Worm (Caenorhabditis elegans) whole organism, L1 larva: ENCODE data around the gene F56D2.3.

Source experiments
- C16A3.4 ChIP-seq: fragments of 150-350 bp; optimal IDR thresholded peaks from 2 replicates; lab custom pipeline; 2014; ENCODE audit warnings: missing biosample characterization, missing genetic modification characterization
- C34B4.2 ChIP-seq: sonication (generic microtip); optimal IDR thresholded peaks from 2 replicates; lab custom pipeline; 2017; ENCODE audit warnings: mild to moderate bottlenecking, missing genetic modification characterization, missing compliant biosample characterization
- alr-1 ChIP-seq: fragments of 200-800 bp; sonication (Bioruptor generic); optimal IDR thresholded peaks from 2 replicates; lab custom pipeline; 2018; ENCODE audit warnings: borderline replicate concordance, mild to moderate bottlenecking, missing genetic modification characterization, missing compliant biosample characterization
- ama-1 ChIP-seq: fragments of 150-350 bp; optimal IDR thresholded peaks from 2 replicates; lab custom pipeline; 2014
- ceh-8 ChIP-seq: fragments of 200-800 bp; sonication (Bioruptor generic); optimal IDR thresholded peaks from 2 replicates; lab custom pipeline; 2018; ENCODE audit warnings: mild to moderate bottlenecking, missing genetic modification characterization, moderate library complexity, missing compliant biosample characterization
- dsc-1 ChIP-seq: sonication (generic microtip); optimal IDR thresholded peaks from 2 replicates; lab custom pipeline; 2016; ENCODE audit warnings: mild to moderate bottlenecking, missing genetic modification characterization, missing compliant biosample characterization
- egl-27 ChIP-seq, 2 experiments: fragments of 150-350 bp in 1 of 2; sonication (generic microtip); optimal IDR thresholded peaks; 3 replicates each; lab custom pipeline; 2017 to 2018; ENCODE audit warnings: missing biosample characterization in 2 of 2, missing genetic modification characterization in 2 of 2, missing genetic modification reagents in 2 of 2
- elt-2 ChIP-seq: sonication (generic microtip); optimal IDR thresholded peaks from 2 replicates; lab custom pipeline; 2016; ENCODE audit warnings: missing genetic modification characterization, mild to moderate bottlenecking, inconsistent platforms, missing compliant biosample characterization, missing genetic modification reagents
- elt-3 ChIP-seq, 6 experiments: fragments of 150-350 bp in 1 of 6; sonication (generic microtip); optimal IDR thresholded peaks; 2 replicates each; lab custom pipeline; 2017 to 2018; ENCODE audit warnings: missing biosample characterization in 6 of 6, missing genetic modification characterization in 6 of 6, inconsistent platforms in 1 of 6
- fkh-4 ChIP-seq: sonication (generic microtip); optimal IDR thresholded peaks from 2 replicates; lab custom pipeline; 2016; ENCODE audit warnings: missing compliant biosample characterization, missing genetic modification characterization, borderline replicate concordance
- fos-1 ChIP-seq: fragments of 150-350 bp; optimal IDR thresholded peaks from 2 replicates; lab custom pipeline; 2014; ENCODE audit warnings: missing biosample characterization, missing genetic modification characterization
- grh-1 ChIP-seq: fragments of 200-800 bp; sonication (Bioruptor generic); IDR thresholded peaks from 2 replicates; pipeline ENCODE4 v1.3.6; 2022; ENCODE audit warnings: missing genetic modification reagents, missing genetic modification characterization, missing compliant biosample characterization
- hlh-4 ChIP-seq: sonication (generic microtip); optimal IDR thresholded peaks from 2 replicates; lab custom pipeline; 2016; ENCODE audit warnings: mild to moderate bottlenecking, missing genetic modification characterization, missing compliant biosample characterization
- lin-13 ChIP-seq: fragments of 150-350 bp; optimal IDR thresholded peaks from 2 replicates; lab custom pipeline; 2014; ENCODE audit warnings: missing biosample characterization, missing genetic modification reagents, missing genetic modification characterization
- lin-14 ChIP-seq: fragments of 200-800 bp; sonication (Bioruptor generic); optimal IDR thresholded peaks from 2 replicates; lab custom pipeline; 2018; ENCODE audit warnings: mild to moderate bottlenecking, missing genetic modification characterization, moderate library complexity, missing compliant biosample characterization
- lin-15B ChIP-seq: fragments of 150-350 bp; sonication (generic microtip); optimal IDR thresholded peaks from 3 replicates; lab custom pipeline; 2014; ENCODE audit warnings: missing biosample characterization, missing genetic modification characterization
- lsy-2 ChIP-seq, 2 experiments: fragments of 150-350 bp; optimal IDR thresholded peaks; 2 replicates each; lab custom pipeline; 2014; ENCODE audit warnings: missing biosample characterization in 2 of 2, missing genetic modification characterization in 2 of 2
- mab-9 ChIP-seq: fragments of 200-800 bp; sonication (Bioruptor generic); IDR thresholded peaks from 2 replicates; pipeline ENCODE4 v1.3.6; 2022; ENCODE audit warnings: missing genetic modification reagents, missing genetic modification characterization, missing compliant biosample characterization
- mef-2 ChIP-seq: fragments of 150-350 bp; optimal IDR thresholded peaks from 2 replicates; lab custom pipeline; 2014; ENCODE audit warnings: missing biosample characterization, missing genetic modification characterization
- nhr-11 ChIP-seq: fragments of 150-350 bp; optimal IDR thresholded peaks from 2 replicates; lab custom pipeline; 2014; ENCODE audit warnings: missing biosample characterization, missing genetic modification characterization
- nhr-19 ChIP-seq: fragments of 200-800 bp; sonication (Bioruptor generic); conservative IDR thresholded peaks from 2 replicates; pipeline ENCODE4 v1.3.6; 2022; ENCODE audit warnings: missing genetic modification characterization, missing compliant biosample characterization
- nhr-20 ChIP-seq: sonication (generic microtip); optimal IDR thresholded peaks from 2 replicates; lab custom pipeline; 2016; ENCODE audit warnings: mild to moderate bottlenecking, missing genetic modification characterization, missing compliant biosample characterization
- nhr-237 ChIP-seq: fragments of 150-350 bp; optimal IDR thresholded peaks from 2 replicates; lab custom pipeline; 2014; ENCODE audit warnings: missing biosample characterization, missing genetic modification characterization
- nhr-47 ChIP-seq: sonication (generic microtip); optimal IDR thresholded peaks from 2 replicates; lab custom pipeline; 2016; ENCODE audit warnings: mild to moderate bottlenecking, missing genetic modification characterization, moderate library complexity, missing compliant biosample characterization
- nhr-71 ChIP-seq: sonication (generic microtip); optimal IDR thresholded peaks from 2 replicates; lab custom pipeline; 2016; ENCODE audit warnings: mild to moderate bottlenecking, missing genetic modification characterization, moderate library complexity, missing compliant biosample characterization
- nhr-77 ChIP-seq: fragments of 150-350 bp; optimal IDR thresholded peaks from 2 replicates; lab custom pipeline; 2014; ENCODE audit warnings: missing biosample characterization, missing genetic modification characterization
- nhr-85 ChIP-seq: sonication (generic microtip); peaks from one replicate; lab custom pipeline; 2016; ENCODE audit warnings: missing genetic modification characterization, inconsistent platforms, missing compliant biosample characterization
- pag-3 ChIP-seq: sonication (generic microtip); optimal IDR thresholded peaks from 2 replicates; lab custom pipeline; 2017; ENCODE audit warnings: missing genetic modification characterization, mild to moderate bottlenecking, missing compliant biosample characterization, antibody characterized with exemption, borderline replicate concordance; ENCODE audit not compliant: insufficient read depth
- pax-3 ChIP-seq: fragments of 200-800 bp; sonication (Bioruptor generic); optimal IDR thresholded peaks from 2 replicates; lab custom pipeline; 2018; ENCODE audit warnings: mild to moderate bottlenecking, missing genetic modification characterization, moderate library complexity, missing compliant biosample characterization
- rnt-1 ChIP-seq: sonication (generic microtip); optimal IDR thresholded peaks from 2 replicates; lab custom pipeline; 2016; ENCODE audit warnings: mild to moderate bottlenecking, missing genetic modification characterization, moderate library complexity, missing compliant biosample characterization
- skn-1 ChIP-seq: fragments of 150-350 bp; optimal IDR thresholded peaks from 2 replicates; lab custom pipeline; 2014; ENCODE audit warnings: missing biosample characterization, missing genetic modification characterization
- snu-23 ChIP-seq: sonication (generic microtip); optimal IDR thresholded peaks from 2 replicates; lab custom pipeline; 2016; ENCODE audit warnings: missing genetic modification characterization, missing compliant biosample characterization
- sox-4 ChIP-seq: sonication (generic microtip); optimal IDR thresholded peaks from 2 replicates; lab custom pipeline; 2016; ENCODE audit warnings: missing genetic modification characterization, missing compliant biosample characterization
- tbx-2 ChIP-seq: sonication (generic microtip); optimal IDR thresholded peaks from 2 replicates; lab custom pipeline; 2016; ENCODE audit warnings: missing genetic modification characterization, missing compliant biosample characterization
- tlp-1 ChIP-seq: fragments of 150-350 bp; optimal IDR thresholded peaks from 2 replicates; lab custom pipeline; 2014; ENCODE audit warnings: missing biosample characterization, missing genetic modification characterization
- unc-62 ChIP-seq: fragments of 150-350 bp; optimal IDR thresholded peaks from 2 replicates; lab custom pipeline; 2014; ENCODE audit warnings: missing biosample characterization, missing genetic modification reagents, missing genetic modification characterization
- vab-15 ChIP-seq: sonication (generic microtip); optimal IDR thresholded peaks from 2 replicates; lab custom pipeline; 2017; ENCODE audit warnings: missing genotype, mild to moderate bottlenecking, missing genetic modification characterization, missing compliant biosample characterization
- xbp-1 ChIP-seq: sonication (generic microtip); optimal IDR thresholded peaks from 2 replicates; lab custom pipeline; 2016; ENCODE audit warnings: missing genetic modification characterization, missing compliant biosample characterization

The F56D2.3 gene

ce11 chrIII:5564799-5565198 is 19.9 kb upstream of the F56D2.3 start, which contains the start of gene mlc-3:
TSS of gene mlc-3 (plus strand) at chrIII:5565025.
- TF ChIP-seq ceh-8 (GFP tag; lab: Kevin White, UChicago) (no peak), lin-14 (GFP tag; lab: Kevin White, UChicago) (peak; percentile 48), tbx-2 (tag; lab: Kevin White, UChicago) (peak; percentile 3), nhr-77 (tag; lab: Kevin White, UChicago) (peak; percentile 16), elt-2 (tag; lab: Kevin White, UChicago) (no peak), nhr-20 (tag; lab: Kevin White, UChicago) (peak; percentile 40), xbp-1 (peak; percentile 2), tlp-1 (tag; lab: Kevin White, UChicago) (no peak), nhr-19 (GFP tag; lab: Robert Waterston, UW) (peak; percentile 52), unc-62 (no peak), lin-13 (no peak), fos-1 (tag; lab: Kevin White, UChicago) (no peak), grh-1 (no peak), skn-1 (tag; lab: Kevin White, UChicago) (no peak), pag-3 (peak; percentile 56), snu-23 (peak; percentile 26), dsc-1 (tag; lab: Kevin White, UChicago) (peak; percentile 11), vab-15 (tag; lab: Kevin White, UChicago) (no peak), nhr-71 (tag; lab: Kevin White, UChicago) (peak; percentile 52), mef-2 (no peak), elt-3 (tag; optimal IDR thresholded peaks at IDR 0.05; lab: Kevin White, UChicago) (no peak), alr-1 (tag; lab: Kevin White, UChicago) (no peak), lsy-2 (tag; optimal IDR thresholded peaks at IDR 0.05; lab: Kevin White, UChicago) (peak in 1 of 2 experiments; percentile 32), mab-9 (GFP tag; lab: Robert Waterston, UW) (no peak), fkh-4 (tag; lab: Kevin White, UChicago) (no peak), hlh-4 (tag; lab: Kevin White, UChicago) (no peak), nhr-11 (no peak), rnt-1 (tag; lab: Kevin White, UChicago) (peak; percentile 65), C34B4.2 (tag; lab: Kevin White, UChicago) (no peak), lin-15B (tag; lab: Kevin White, UChicago) (no peak), pax-3 (tag; lab: Kevin White, UChicago) (no peak), ama-1 (peak; percentile 32)
- TF ChIP-seq, all 84 proteins: peak for 13

- TF ChIP-seq rnt-1 (tag; lab: Kevin White, UChicago) (peak; percentile 55), nhr-71 (tag; lab: Kevin White, UChicago) (peak; percentile 33), dsc-1 (tag; lab: Kevin White, UChicago) (peak; percentile 26), pag-3 (peak; percentile 89), C16A3.4 (tag; lab: Kevin White, UChicago) (no peak), egl-27 (tag; optimal IDR thresholded peaks at IDR 0.05; lab: Kevin White, UChicago) (no peak), sox-4 (tag; lab: Kevin White, UChicago) (no peak), snu-23 (peak; percentile 1), nhr-19 (GFP tag; lab: Robert Waterston, UW) (peak; percentile 13; the same call in 1 of the 2 replicates), lin-15B (tag; lab: Kevin White, UChicago) (no peak), lin-14 (GFP tag; lab: Kevin White, UChicago) (peak; percentile 28)
These were observed 19.0 kb upstream of the F56D2.3 start for ce11 chrIII:5565699-5566098.

ce11 chrIII:5566496-5566895 is 18.3 kb upstream of the F56D2.3 start:
- TF ChIP-seq nhr-85 = peak; percentile 51
- TF ChIP-seq ceh-8 (GFP tag; lab: Kevin White, UChicago) = no peak
- no peak for TF ChIP-seq lsy-2 (tag; optimal IDR thresholded peaks at IDR 0.05; lab: Kevin White, UChicago)
- no peak for TF ChIP-seq nhr-237 (tag; lab: Kevin White, UChicago)
- no peak for TF ChIP-seq nhr-47
